Worm (Caenorhabditis elegans) whole organism, early embryonic: ENCODE measurements around the gene F11C1.1.

Experiments
- F13C5.2 ChIP-seq: sonication (generic microtip); optimal IDR thresholded peaks from 2 replicates; lab custom pipeline; 2017; ENCODE audit warnings: mild to moderate bottlenecking, missing genetic modification characterization, inconsistent platforms, missing compliant biosample characterization
- aly-1 ChIP-seq: sonication (generic microtip); optimal IDR thresholded peaks from 2 replicates; lab custom pipeline; 2016; ENCODE audit warnings: missing genetic modification characterization, missing compliant biosample characterization
- ama-1 ChIP-seq: fragments of 150-350 bp; optimal IDR thresholded peaks from 2 replicates; lab custom pipeline; 2014
- ceh-36 ChIP-seq: sonication (generic microtip); optimal IDR thresholded peaks from 2 replicates; lab custom pipeline; 2016; ENCODE audit warnings: missing genetic modification characterization, inconsistent platforms, missing compliant biosample characterization
- ets-7 ChIP-seq: sonication (generic microtip); optimal IDR thresholded peaks from 2 replicates; lab custom pipeline; 2016; ENCODE audit warnings: missing genotype, missing genetic modification characterization, missing compliant biosample characterization
- flt-1 ChIP-seq: fragments of 200-800 bp; sonication (Bioruptor generic); IDR thresholded peaks from 2 replicates; pipeline ENCODE4 v1.3.6; 2022; ENCODE audit warnings: missing genetic modification characterization, missing compliant biosample characterization
- hmbx-1 ChIP-seq: sonication (generic microtip); optimal IDR thresholded peaks from 2 replicates; lab custom pipeline; 2016; ENCODE audit warnings: mild to moderate bottlenecking, missing genetic modification characterization, missing compliant biosample characterization
- hmg-4 ChIP-seq: fragments of 200-800 bp; sonication (Bioruptor generic); optimal IDR thresholded peaks from 2 replicates; lab custom pipeline; 2018; ENCODE audit warnings: mild to moderate bottlenecking, missing genetic modification characterization, missing compliant biosample characterization
- hnd-1 ChIP-seq: sonication (generic microtip); optimal IDR thresholded peaks from 2 replicates; lab custom pipeline; 2016; ENCODE audit warnings: missing genetic modification characterization, missing compliant biosample characterization
- scrt-1 ChIP-seq: fragments of 200-800 bp; sonication (Bioruptor generic); IDR thresholded peaks from 2 replicates; pipeline ENCODE4 v1.3.6; 2022; ENCODE audit warnings: missing genetic modification characterization, missing compliant biosample characterization
- sea-1 ChIP-seq: fragments of 200-800 bp; sonication (Bioruptor generic); conservative IDR thresholded peaks from 2 replicates; pipeline ENCODE4 v1.3.6; 2022; ENCODE audit warnings: missing genetic modification characterization, missing compliant biosample characterization
- tbx-11 ChIP-seq: fragments of 200-800 bp; sonication (Bioruptor generic); IDR thresholded peaks from 2 replicates; pipeline ENCODE4 v1.3.6; 2022; ENCODE audit warnings: missing genetic modification characterization, missing compliant biosample characterization
- tbx-37 ChIP-seq: fragments of 200-800 bp; sonication (Bioruptor generic); conservative IDR thresholded peaks from 2 replicates; pipeline ENCODE4 v1.3.6; 2022; ENCODE audit warnings: missing genetic modification reagents, missing genetic modification characterization, missing compliant biosample characterization
- tra-4 ChIP-seq: sonication (generic microtip); optimal IDR thresholded peaks from 2 replicates; lab custom pipeline; 2017; ENCODE audit warnings: missing genetic modification characterization, missing compliant biosample characterization

- TF ChIP-seq hmg-4 (GFP tag; lab: Kevin White, UChicago): no peak
- no peak for TF ChIP-seq ama-1 (lab: Kevin White, UChicago)
- TF ChIP-seq tra-4 (tag; lab: Kevin White, UChicago): no peak
- TF ChIP-seq tbx-37 (GFP tag; lab: Robert Waterston, UW): no peak
- no peak for TF ChIP-seq hmbx-1 (tag; lab: Kevin White, UChicago)
- TF ChIP-seq F13C5.2 (tag; lab: Kevin White, UChicago): no peak
- TF ChIP-seq flt-1 (GFP tag; lab: Robert Waterston, UW): no peak
- TF ChIP-seq tbx-11: no peak
- no peak for TF ChIP-seq hnd-1
- TF ChIP-seq aly-1 (tag; lab: Kevin White, UChicago): no peak
- TF ChIP-seq ceh-36 (tag; lab: Kevin White, UChicago): no peak
- TF ChIP-seq sea-1 (GFP tag; lab: Robert Waterston, UW): no peak
- TF ChIP-seq ets-7 (tag; lab: Kevin White, UChicago): no peak
- no peak for TF ChIP-seq scrt-1 (GFP tag; lab: Robert Waterston, UW)
These were observed 9.0 kb downstream of the F11C1.1 start, which contains the start of gene scav-4 for ce11 chrX:12981393-12981792.
